Worm (Caenorhabditis elegans): ENCODE results near the gene C04C3.9.
"Not testable (repeated sequence)": the region's sequence is repeated elsewhere in the genome, so short reads cannot be mapped to it uniquely, and the experiment has no call there.

C04C3.9 gene

DNA sequence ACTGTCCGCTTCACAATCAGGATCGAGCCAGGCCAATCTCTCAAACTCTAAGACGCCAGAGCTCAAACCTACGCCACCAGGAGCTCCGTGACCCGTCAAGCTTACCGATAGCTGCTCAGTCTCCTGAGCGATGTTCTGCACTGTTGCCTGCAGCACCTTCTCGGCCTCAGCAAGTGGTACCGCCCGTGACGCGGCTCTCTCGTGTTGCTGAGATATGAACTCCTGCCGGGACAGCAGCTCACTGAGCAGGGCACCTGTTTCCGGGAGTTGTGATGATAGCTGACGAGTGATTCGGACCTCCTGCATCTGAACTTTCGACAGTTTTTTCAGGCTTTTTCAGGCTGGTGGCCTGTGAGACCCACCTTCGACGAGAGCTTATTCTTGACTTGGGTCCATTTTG lies 30.3 kb downstream of the C04C3.9 start:
- TF ChIP-seq ceh-83 (GFP tag; optimal IDR thresholded peaks at IDR 0.05), result no peak
- no peak for TF ChIP-seq elt-1 (tag; optimal IDR thresholded peaks at IDR 0.05; ENCODE audit: borderline replicate concordance, insufficient read depth)
- no peak for TF ChIP-seq bed-3 (GFP tag; optimal IDR thresholded peaks at IDR 0.05)
- no peak for TF ChIP-seq nhr-2 (tag; optimal IDR thresholded peaks at IDR 0.05)
- no peak for TF ChIP-seq ceh-43 (GFP tag; optimal IDR thresholded peaks at IDR 0.05)
- no peak for TF ChIP-seq nhr-237 (tag; optimal IDR thresholded peaks at IDR 0.05)

DNA sequence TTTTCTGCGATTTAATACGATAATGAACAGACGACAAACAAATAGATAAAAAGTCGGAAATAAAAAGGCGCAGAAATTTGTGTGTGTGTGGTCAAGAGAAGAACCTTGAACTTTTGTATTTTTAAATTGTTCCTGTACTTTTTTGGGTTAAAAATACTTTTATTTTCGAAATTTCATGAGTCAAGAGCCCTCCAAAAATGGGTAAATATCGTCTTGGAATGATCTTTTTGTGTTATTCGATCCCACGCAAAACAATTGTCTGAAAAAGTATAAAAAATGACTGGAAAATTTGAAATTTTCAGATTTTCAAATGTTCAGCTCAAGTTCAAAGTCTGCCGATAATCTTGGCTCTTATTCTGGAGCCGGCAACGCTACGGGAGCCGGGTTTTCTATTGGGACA lies 32.8 kb downstream of the C04C3.9 start, which contains the start of gene C04C3.14:
TSS of gene C04C3.14 (plus strand) at position 301 of the 400 bp plus-strand sequence.
- no peak for TF ChIP-seq snpc-4 (tag; optimal IDR thresholded peaks at IDR 0.05)
- TF ChIP-seq ztf-11 (tag; optimal IDR thresholded peaks at IDR 0.05), result no peak
- TF ChIP-seq nhr-76 (tag; optimal IDR thresholded peaks at IDR 0.05), result no peak
- TF ChIP-seq mab-5 (tag; optimal IDR thresholded peaks at IDR 0.05), result no peak
- TF ChIP-seq lin-13 (tag; optimal IDR thresholded peaks at IDR 0.05), result no peak
- no peak for TF ChIP-seq mls-2 (tag; optimal IDR thresholded peaks at IDR 0.05)
- no peak for TF ChIP-seq ceh-39 (tag; optimal IDR thresholded peaks at IDR 0.05)

DNA sequence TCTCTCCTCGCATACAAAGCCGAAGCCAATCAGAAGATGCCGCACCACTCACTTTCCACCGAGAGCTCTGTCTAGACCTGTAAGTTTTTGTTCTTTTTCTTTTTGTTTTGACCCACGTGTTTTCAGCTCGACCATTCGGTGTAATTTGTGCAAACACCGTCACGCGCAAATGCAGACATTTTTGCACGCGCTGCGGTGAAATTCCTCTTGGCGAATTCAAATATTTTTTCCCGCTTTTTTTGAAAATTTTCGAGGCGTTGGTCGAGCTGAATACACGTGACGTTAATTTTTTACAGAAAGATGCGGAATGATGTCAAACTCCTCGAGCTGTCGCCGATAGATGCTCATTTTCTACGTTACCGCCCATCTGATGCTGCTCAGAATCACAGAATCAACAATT lies 34.3 kb downstream of the C04C3.9 start, which contains the start of gene C04C3.4:
TSS of gene C04C3.4 (plus strand) at position 301 of the 400 bp plus-strand sequence.
- TF ChIP-seq lin-13 (tag; optimal IDR thresholded peaks at IDR 0.05); ces-1 (GFP tag; optimal IDR thresholded peaks at IDR 0.05); ceh-43 (GFP tag; optimal IDR thresholded peaks at IDR 0.05): not testable (repeated sequence)

DNA sequence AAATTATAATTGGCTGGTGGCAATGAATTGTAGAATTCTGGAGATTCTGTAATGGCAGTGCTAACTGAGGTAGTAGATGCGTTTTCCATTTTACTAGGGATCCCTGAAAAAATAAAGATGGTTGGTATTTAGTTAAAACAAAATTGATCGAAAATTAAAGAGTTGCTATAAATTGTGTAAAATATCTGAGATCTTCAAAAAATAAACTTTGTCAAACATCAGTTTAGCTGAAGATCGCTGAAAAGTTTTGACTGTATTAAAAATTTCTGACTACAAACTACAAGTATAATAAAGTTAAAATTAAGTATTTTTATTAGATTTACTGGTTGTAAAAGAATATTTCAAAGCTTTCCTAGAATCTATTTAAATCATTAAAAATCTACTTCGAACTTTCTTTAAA lies 38.3 kb downstream of the C04C3.9 start, which contains the start of gene B0546.5:
TSS of gene B0546.5 (minus strand) at position 101 of the 400 bp plus-strand sequence.
- TF ChIP-seq nhr-237 (tag; optimal IDR thresholded peaks at IDR 0.05); ceh-43 (GFP tag; optimal IDR thresholded peaks at IDR 0.05); bed-3 (GFP tag; optimal IDR thresholded peaks at IDR 0.05): not testable (repeated sequence)

ce11 chrIV:3386504-3387290 lies 41.6 kb downstream of the C04C3.9 start:
- TF ChIP-seq mls-2 (tag; optimal IDR thresholded peaks at IDR 0.05), result no peak
- no peak for TF ChIP-seq lin-32 (GFP tag; optimal IDR thresholded peaks at IDR 0.05)
- no peak for TF ChIP-seq lin-13 (tag; optimal IDR thresholded peaks at IDR 0.05)
- TF ChIP-seq hlh-1 (tag; optimal IDR thresholded peaks at IDR 0.05), result no peak
- TF ChIP-seq mab-5 (tag; optimal IDR thresholded peaks at IDR 0.05), result no peak
- no peak for TF ChIP-seq unc-120 (tag; optimal IDR thresholded peaks at IDR 0.05; ENCODE audit: poor library complexity, severe bottlenecking)
- TF ChIP-seq unc-39 (tag; optimal IDR thresholded peaks at IDR 0.05), result no peak

ce11 chrIV:3385337-3386215 lies 42.8 kb downstream of the C04C3.9 start, which contains the start of gene mai-2:
Gene mai-2, plus strand, starts transcription at chrIV:3385910.
- TF ChIP-seq flh-1 (GFP tag; optimal IDR thresholded peaks at IDR 0.05), result no peak
- no peak for TF ChIP-seq mab-5 (tag; optimal IDR thresholded peaks at IDR 0.05)
- peak; percentile 34 for TF ChIP-seq ces-1 (GFP tag; optimal IDR thresholded peaks at IDR 0.05)
- TF ChIP-seq drap-1 (GFP tag; optimal IDR thresholded peaks at IDR 0.05), result no peak
- no peak for TF ChIP-seq unc-62 (GFP tag; optimal IDR thresholded peaks at IDR 0.05)
- TF ChIP-seq zip-8 (tag; optimal IDR thresholded peaks at IDR 0.05), result no peak
- TF ChIP-seq nhr-12 (tag; optimal IDR thresholded peaks at IDR 0.05), result no peak
- TF ChIP-seq sptf-1 (tag; optimal IDR thresholded peaks at IDR 0.05), result peak; percentile 28
- no peak for TF ChIP-seq blmp-1 (tag; optimal IDR thresholded peaks at IDR 0.05)
- no peak for TF ChIP-seq nhr-76 (tag; optimal IDR thresholded peaks at IDR 0.05)
- TF ChIP-seq ceh-43 (GFP tag; optimal IDR thresholded peaks at IDR 0.05), result no peak
- TF ChIP-seq unc-120 (tag; optimal IDR thresholded peaks at IDR 0.05; ENCODE audit: poor library complexity, severe bottlenecking), result peak; percentile 73
- TF ChIP-seq lsy-2 (tag; optimal IDR thresholded peaks at IDR 0.05), result peak; percentile 57
- TF ChIP-seq lin-32 (GFP tag; optimal IDR thresholded peaks at IDR 0.05), result no peak
- TF ChIP-seq tbx-8 (GFP tag; optimal IDR thresholded peaks at IDR 0.05), result no peak
- peak; percentile 1 for TF ChIP-seq nhr-2 (tag; optimal IDR thresholded peaks at IDR 0.05)
- TF ChIP-seq lin-13 (tag; optimal IDR thresholded peaks at IDR 0.05), result peak; percentile 14
- TF ChIP-seq snpc-4 (tag; optimal IDR thresholded peaks at IDR 0.05), result no peak
- TF ChIP-seq bed-3 (GFP tag; optimal IDR thresholded peaks at IDR 0.05), result no peak
- TF ChIP-seq nhr-237 (tag; optimal IDR thresholded peaks at IDR 0.05), result peak; percentile 15
- no peak for TF ChIP-seq ceh-83 (GFP tag; optimal IDR thresholded peaks at IDR 0.05)
- TF ChIP-seq pha-4 (tag; optimal IDR thresholded peaks at IDR 0.05), result peak; percentile 59
- peak; percentile 51 for TF ChIP-seq mep-1 (tag; optimal IDR thresholded peaks at IDR 0.05)
- TF ChIP-seq ceh-39 (tag; optimal IDR thresholded peaks at IDR 0.05), result no peak
